Worm (Caenorhabditis elegans) whole organism, L2 larva: ENCODE results near the gene D2062.1.
"Not testable (repeated sequence)": the region's sequence is repeated elsewhere in the genome, so short reads cannot be mapped to it uniquely, and the experiment has no call there.

Experiments
- C34F6.9 ChIP-seq: fragments of 150-350 bp; optimal IDR thresholded peaks from 2 replicates; lab custom pipeline; 2014; ENCODE audit warnings: missing biosample characterization, missing genetic modification characterization
- F13H6.1 ChIP-seq: sonication (generic microtip); optimal IDR thresholded peaks from 2 replicates; lab custom pipeline; 2016; ENCODE audit warnings: missing genetic modification characterization, missing compliant biosample characterization
- R02D3.7 ChIP-seq: fragments of 150-350 bp; optimal IDR thresholded peaks from 2 replicates; lab custom pipeline; 2014; ENCODE audit warnings: missing biosample characterization, missing genetic modification characterization
- Y55F3AM.14 ChIP-seq: fragments of 200-800 bp; sonication (Bioruptor generic); optimal IDR thresholded peaks from 2 replicates; lab custom pipeline; 2018; ENCODE audit warnings: mild to moderate bottlenecking, missing genetic modification characterization, missing compliant biosample characterization
- ZK546.5 ChIP-seq: sonication (generic microtip); optimal IDR thresholded peaks from 2 replicates; lab custom pipeline; 2017; ENCODE audit warnings: missing biosample characterization, missing genetic modification characterization
- alr-1 ChIP-seq: fragments of 150-350 bp; optimal IDR thresholded peaks from 2 replicates; lab custom pipeline; 2014; ENCODE audit warnings: missing biosample characterization, missing genetic modification characterization
- aly-2 ChIP-seq: fragments of 150-350 bp; optimal IDR thresholded peaks from 2 replicates; lab custom pipeline; 2014; ENCODE audit warnings: missing biosample characterization, missing genetic modification characterization
- ama-1 ChIP-seq: fragments of 150-350 bp; optimal IDR thresholded peaks from 2 replicates; lab custom pipeline; 2018; ENCODE audit warnings: inconsistent platforms
- blmp-1 ChIP-seq: sonication (generic microtip); optimal IDR thresholded peaks from 2 replicates; lab custom pipeline; 2017; ENCODE audit warnings: missing genetic modification characterization, mild to moderate bottlenecking, missing compliant biosample characterization, antibody characterized with exemption, moderate library complexity; ENCODE audit not compliant: insufficient read depth
- ceh-16 ChIP-seq: fragments of 150-350 bp; optimal IDR thresholded peaks from 2 replicates; lab custom pipeline; 2014; ENCODE audit warnings: missing biosample characterization, missing genetic modification characterization
- ceh-82 ChIP-seq: fragments of 150-350 bp; optimal IDR thresholded peaks from 2 replicates; lab custom pipeline; 2014; ENCODE audit warnings: missing biosample characterization, missing genetic modification characterization
- crh-2 ChIP-seq: sonication (generic microtip); optimal IDR thresholded peaks from 2 replicates; lab custom pipeline; 2017; ENCODE audit warnings: missing biosample characterization, missing genetic modification characterization
- dmd-4 ChIP-seq: sonication (generic microtip); optimal IDR thresholded peaks from 2 replicates; lab custom pipeline; 2017; ENCODE audit warnings: missing biosample characterization, missing genetic modification characterization
- egl-27 ChIP-seq: sonication (generic microtip); optimal IDR thresholded peaks from 3 replicates; lab custom pipeline; 2017; ENCODE audit warnings: missing biosample characterization, missing genetic modification reagents, missing genetic modification characterization
- elt-1 ChIP-seq: fragments of 150-350 bp; optimal IDR thresholded peaks from 2 replicates; lab custom pipeline; 2014; ENCODE audit warnings: missing biosample characterization, missing genetic modification characterization
- elt-3 ChIP-seq: sonication (generic microtip); optimal IDR thresholded peaks from 2 replicates; lab custom pipeline; 2017; ENCODE audit warnings: missing biosample characterization, missing genetic modification characterization
- gmeb-1 ChIP-seq: fragments of 150-350 bp; optimal IDR thresholded peaks from 2 replicates; lab custom pipeline; 2014; ENCODE audit warnings: missing biosample characterization, missing genetic modification characterization
- lin-11 ChIP-seq: fragments of 150-350 bp; sonication (generic microtip); optimal IDR thresholded peaks from 2 replicates; lab custom pipeline; 2014; ENCODE audit warnings: missing biosample characterization, missing genetic modification characterization, inconsistent platforms, mixed read lengths
- lin-13 ChIP-seq: fragments of 150-350 bp; optimal IDR thresholded peaks from 2 replicates; lab custom pipeline; 2014; ENCODE audit warnings: missing biosample characterization, missing genetic modification reagents, missing genetic modification characterization
- lin-39 ChIP-seq: fragments of 150-350 bp; optimal IDR thresholded peaks from 2 replicates; lab custom pipeline; 2014; ENCODE audit warnings: missing biosample characterization, missing genetic modification reagents, missing genetic modification characterization
- lsy-2 ChIP-seq, 2 experiments: fragments of 150-350 bp in 1 of 2; sonication (generic microtip) in 1 of 2; optimal IDR thresholded peaks; 2 replicates each; lab custom pipeline; 2014 to 2017; ENCODE audit warnings: missing biosample characterization in 2 of 2, missing genetic modification characterization in 2 of 2
- mab-5 ChIP-seq: fragments of 150-350 bp; optimal IDR thresholded peaks from 2 replicates; lab custom pipeline; 2014; ENCODE audit warnings: missing biosample characterization, missing genetic modification characterization
- mbf-1 ChIP-seq: sonication (generic microtip); optimal IDR thresholded peaks from 2 replicates; lab custom pipeline; 2017; ENCODE audit warnings: missing biosample characterization, missing genetic modification characterization
- mdl-1 ChIP-seq, 2 experiments: fragments of 150-350 bp in 1 of 2; sonication (generic microtip) in 1 of 2; optimal IDR thresholded peaks; 2 replicates each; lab custom pipeline; 2017; ENCODE audit warnings: missing biosample characterization in 2 of 2, missing genetic modification characterization in 2 of 2
- nhr-10 ChIP-seq: sonication (generic microtip); optimal IDR thresholded peaks from 2 replicates; lab custom pipeline; 2017; ENCODE audit warnings: missing biosample characterization, missing genetic modification characterization
- nhr-11 ChIP-seq: fragments of 150-350 bp; optimal IDR thresholded peaks from 2 replicates; lab custom pipeline; 2014; ENCODE audit warnings: missing biosample characterization, missing genetic modification characterization
- nhr-12 ChIP-seq: fragments of 150-350 bp; optimal IDR thresholded peaks from 2 replicates; lab custom pipeline; 2014; ENCODE audit warnings: missing biosample characterization, missing genetic modification characterization
- nhr-129 ChIP-seq: fragments of 150-350 bp; optimal IDR thresholded peaks from 2 replicates; lab custom pipeline; 2014; ENCODE audit warnings: missing biosample characterization, missing genetic modification characterization
- nhr-21 ChIP-seq: fragments of 150-350 bp; optimal IDR thresholded peaks from 2 replicates; lab custom pipeline; 2014; ENCODE audit warnings: missing biosample characterization, missing genetic modification characterization
- nhr-237 ChIP-seq: fragments of 150-350 bp; optimal IDR thresholded peaks from 2 replicates; lab custom pipeline; 2014; ENCODE audit warnings: missing biosample characterization, missing genetic modification characterization
- nhr-25 ChIP-seq: fragments of 150-350 bp; sonication (generic microtip); optimal IDR thresholded peaks from 3 replicates; lab custom pipeline; 2014; ENCODE audit warnings: missing biosample characterization, missing genetic modification characterization
- nhr-6 ChIP-seq: fragments of 150-350 bp; optimal IDR thresholded peaks from 2 replicates; lab custom pipeline; 2014; ENCODE audit warnings: missing biosample characterization, missing genetic modification characterization
- nhr-77 ChIP-seq: fragments of 150-350 bp; optimal IDR thresholded peaks from 2 replicates; lab custom pipeline; 2014; ENCODE audit warnings: missing biosample characterization, missing genetic modification characterization
- peb-1 ChIP-seq: fragments of 150-350 bp; optimal IDR thresholded peaks from 2 replicates; lab custom pipeline; 2014; ENCODE audit warnings: missing biosample characterization, missing genetic modification characterization
- sem-4 ChIP-seq: fragments of 150-350 bp; optimal IDR thresholded peaks from 2 replicates; lab custom pipeline; 2014; ENCODE audit warnings: missing biosample characterization, missing genetic modification reagents, missing genetic modification characterization
- sma-3 ChIP-seq: sonication (generic microtip); optimal IDR thresholded peaks from 2 replicates; lab custom pipeline; 2016; ENCODE audit warnings: missing genetic modification reagents, missing genetic modification characterization, missing compliant biosample characterization
- sma-9 ChIP-seq, 2 experiments: fragments of 150-350 bp in 1 of 2; sonication (generic microtip) in 1 of 2; optimal IDR thresholded peaks; 2 replicates each; lab custom pipeline; 2014 to 2016; ENCODE audit warnings: missing genetic modification characterization in 2 of 2, mild to moderate bottlenecking in 1 of 2, missing biosample characterization in 1 of 2, missing compliant biosample characterization in 1 of 2, missing genetic modification reagents in 1 of 2, moderate library complexity in 1 of 2
- snpc-4 ChIP-seq: fragments of 150-350 bp; optimal IDR thresholded peaks from 2 replicates; lab custom pipeline; 2014; ENCODE audit warnings: missing biosample characterization, missing genetic modification characterization
- unc-39 ChIP-seq: fragments of 150-350 bp; optimal IDR thresholded peaks from 2 replicates; lab custom pipeline; 2014; ENCODE audit warnings: missing biosample characterization, missing genetic modification characterization
- unc-55 ChIP-seq: fragments of 150-350 bp; sonication (generic microtip); optimal IDR thresholded peaks from 3 replicates; lab custom pipeline; 2014; ENCODE audit warnings: missing biosample characterization, missing genetic modification reagents, missing genetic modification characterization
- unc-62 ChIP-seq: fragments of 150-350 bp; optimal IDR thresholded peaks from 2 replicates; lab custom pipeline; 2014; ENCODE audit warnings: missing biosample characterization, missing genetic modification reagents, missing genetic modification characterization
- zag-1 ChIP-seq: fragments of 150-350 bp; optimal IDR thresholded peaks from 2 replicates; lab custom pipeline; 2014; ENCODE audit warnings: missing biosample characterization, missing genetic modification characterization
- ztf-1 ChIP-seq: fragments of 200-800 bp; sonication (Bioruptor generic); conservative IDR thresholded peaks from 2 replicates; pipeline ENCODE4 v1.3.6; 2022; ENCODE audit warnings: missing genetic modification characterization, missing compliant biosample characterization
- ztf-11 ChIP-seq: sonication (generic microtip); optimal IDR thresholded peaks from 2 replicates; lab custom pipeline; 2017; ENCODE audit warnings: missing biosample characterization, missing genetic modification characterization
- ztf-4 ChIP-seq: fragments of 150-350 bp; optimal IDR thresholded peaks from 2 replicates; lab custom pipeline; 2014; ENCODE audit warnings: missing biosample characterization, missing genetic modification characterization

D2062.1 gene

ce11 chrII:2646756-2647155 is 15.5 kb downstream of the D2062.1 start, which contains the start of gene F22E5.12:
F22E5.12 (minus strand) TSS chrII:2646856.
- not testable (repeated sequence) for TF ChIP-seq Y55F3AM.14 (GFP tag; lab: Kevin White, UChicago); nhr-10 (tag; lab: Kevin White, UChicago); alr-1

- TF ChIP-seq C34F6.9 (tag; lab: Kevin White, UChicago) (peak; percentile 81), R02D3.7 (tag; lab: Kevin White, UChicago) (no peak), unc-39 (tag; lab: Kevin White, UChicago) (no peak), dmd-4 (tag; lab: Kevin White, UChicago) (no peak), unc-62 (GFP tag; lab: Kevin White, UChicago) (no peak), nhr-77 (tag; lab: Kevin White, UChicago) (no peak), ceh-82 (tag; lab: Kevin White, UChicago) (no peak), nhr-237 (no peak), elt-3 (no peak), nhr-129 (tag; lab: Kevin White, UChicago) (peak; percentile 29), mbf-1 (tag; lab: Kevin White, UChicago) (no peak), ztf-4 (tag; lab: Kevin White, UChicago) (no peak), ceh-16 (tag; lab: Kevin White, UChicago) (no peak), mab-5 (tag; lab: Kevin White, UChicago) (no peak), egl-27 (tag; lab: Kevin White, UChicago) (no peak), gmeb-1 (no peak), unc-55 (GFP tag; lab: Kevin White, UChicago) (peak; percentile 61), alr-1 (no peak), peb-1 (tag; lab: Kevin White, UChicago) (no peak), snpc-4 (peak; percentile 16), Y55F3AM.14 (GFP tag; lab: Kevin White, UChicago) (no peak), ztf-1 (GFP tag; lab: Robert Waterston, UW) (no peak), zag-1 (tag; lab: Kevin White, UChicago) (no peak), sem-4 (tag; lab: Kevin White, UChicago) (peak; percentile 13), nhr-25 (tag; lab: Kevin White, UChicago) (no peak), lsy-2 (tag; optimal IDR thresholded peaks at IDR 0.05; lab: Kevin White, UChicago) (peak in 1 of 2 experiments; percentile 65), nhr-21 (tag; lab: Kevin White, UChicago) (no peak), nhr-6 (no peak), ama-1 (no peak), F13H6.1 (tag; lab: Kevin White, UChicago) (peak; percentile 61), aly-2 (tag; lab: Kevin White, UChicago) (no peak), lin-39 (no peak), lin-11 (tag; lab: Kevin White, UChicago) (no peak), nhr-11 (tag; lab: Kevin White, UChicago) (no peak), lin-13 (GFP tag; lab: Kevin White, UChicago) (peak; percentile 17), ztf-11 (no peak), sma-9 (GFP tag; optimal IDR thresholded peaks at IDR 0.05; lab: Kevin White, UChicago) (no peak), sma-9 (tag; optimal IDR thresholded peaks at IDR 0.05; lab: Kevin White, UChicago) (no peak), sma-3 (no peak), crh-2 (no peak), mdl-1 (tag; optimal IDR thresholded peaks at IDR 0.05; lab: Kevin White, UChicago) (no peak), blmp-1 (tag; lab: Kevin White, UChicago) (no peak), nhr-12 (tag; lab: Kevin White, UChicago) (no peak), ZK546.5 (tag; lab: Kevin White, UChicago) (no peak), elt-1 (tag; lab: Kevin White, UChicago) (no peak)
These were observed 17.7 kb downstream of the D2062.1 start for ce11 chrII:2649015-2649414.
